Worm (Caenorhabditis elegans): ENCODE results near the gene srg-56.

DNA sequence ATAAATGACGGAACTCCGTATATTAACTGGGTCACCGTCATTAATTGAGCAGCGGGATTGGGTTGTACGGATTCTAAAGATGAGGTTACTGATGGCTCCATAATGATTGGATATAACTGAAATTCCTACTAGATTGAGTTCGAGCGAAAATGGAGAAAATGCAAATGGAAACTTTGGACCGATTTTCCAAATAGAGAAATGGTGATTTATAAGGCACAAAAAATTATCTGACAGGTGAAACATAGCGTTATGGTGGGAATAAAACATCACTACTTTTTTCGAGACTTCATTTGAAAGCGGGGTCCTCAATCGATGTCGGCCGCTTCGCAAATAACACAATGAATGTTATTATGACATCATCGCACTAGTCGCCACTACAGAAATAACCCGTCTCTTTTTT is 15.5 kb downstream of the srg-56 start, which contains the start of gene srg-60:
- TF ChIP-seq nhr-12 (tag; optimal IDR thresholded peaks at IDR 0.05), result no peak
- TF ChIP-seq nhr-237 (tag; optimal IDR thresholded peaks at IDR 0.05), result no peak
- TF ChIP-seq ceh-39 (tag; optimal IDR thresholded peaks at IDR 0.05), result no peak
- no peak for TF ChIP-seq lin-13 (tag; optimal IDR thresholded peaks at IDR 0.05)
- TF ChIP-seq bed-3 (GFP tag; optimal IDR thresholded peaks at IDR 0.05), result no peak
- no peak for TF ChIP-seq lsy-2 (tag; optimal IDR thresholded peaks at IDR 0.05)
